Worm (Caenorhabditis elegans) whole organism, young adult: Measurements from ENCODE around the gene cyp-34A9.

Experiments used
- ceh-79 ChIP-seq: sonication (generic microtip); optimal IDR thresholded peaks from 2 replicates; lab custom pipeline; 2017; ENCODE audit warnings: mild to moderate bottlenecking, missing genetic modification characterization, missing compliant biosample characterization
- lin-40 ChIP-seq: sonication (generic microtip); optimal IDR thresholded peaks from 2 replicates; lab custom pipeline; 2016; ENCODE audit warnings: missing genetic modification characterization, mild to moderate bottlenecking, missing compliant biosample characterization, missing genotype, missing genetic modification reagents
- sea-2 ChIP-seq: fragments of 200-800 bp; sonication (Bioruptor generic); IDR thresholded peaks from 2 replicates; pipeline ENCODE4 v1.3.6; 2022; ENCODE audit warnings: missing genetic modification characterization, missing compliant biosample characterization
- ztf-28 ChIP-seq: fragments of 200-800 bp; sonication (Bioruptor generic); IDR thresholded peaks from 2 replicates; pipeline ENCODE4 v1.3.6; 2022; ENCODE audit warnings: missing genetic modification reagents, missing genetic modification characterization, missing compliant biosample characterization

- TF ChIP-seq sea-2 (GFP tag; lab: Robert Waterston, UW) = no peak
- no peak for TF ChIP-seq lin-40 (tag; lab: Kevin White, UChicago)
- no peak for TF ChIP-seq ceh-79 (tag; lab: Kevin White, UChicago)
- TF ChIP-seq ztf-28 (GFP tag; lab: Robert Waterston, UW) = no peak
These were observed 9.1 kb downstream of the cyp-34A9 start, which contains the start of gene cyp-34A6 for ce11 chrV:3961235-3961634.
